Worm (Caenorhabditis elegans): ENCODE results near the gene ZK546.5.
A peak's percentile ranks its signal among the peaks of the same experiment; 100 is the strongest.

ZK546.5 gene

ce11 chrII:4942397-4942796 lies 6.8 kb downstream of the ZK546.5 start:
- TF ChIP-seq attf-4 (tag; optimal IDR thresholded peaks at IDR 0.05): no peak
- no peak for TF ChIP-seq ZK546.5 (tag; optimal IDR thresholded peaks at IDR 0.05)
- TF ChIP-seq mdl-1 (tag; optimal IDR thresholded peaks at IDR 0.05): no peak
- TF ChIP-seq D1046.2 (GFP tag; IDR thresholded peaks at IDR 0.05): peak; percentile 71; the same call in 1 of the 2 replicates
- peak; percentile 25 for TF ChIP-seq nhr-6 (tag; optimal IDR thresholded peaks at IDR 0.05)
- no peak for TF ChIP-seq F37D6.2 (tag; optimal IDR thresholded peaks at IDR 0.05)
- TF ChIP-seq ceh-82 (tag; optimal IDR thresholded peaks at IDR 0.05): no peak
- no peak for TF ChIP-seq nhr-28 (tag; optimal IDR thresholded peaks at IDR 0.05)
- peak in 1 of 2 experiments; percentile 16 for TF ChIP-seq lsy-2 (tag; optimal IDR thresholded peaks at IDR 0.05)
- TF ChIP-seq F10B5.3 (tag; optimal IDR thresholded peaks at IDR 0.05): no peak
- TF ChIP-seq F44E2.7 (GFP tag; IDR thresholded peaks at IDR 0.05): peak; percentile 66; the same call in 1 of the 2 replicates
- no peak for TF ChIP-seq unc-39 (tag; optimal IDR thresholded peaks at IDR 0.05)
- TF ChIP-seq egl-27 (tag; optimal IDR thresholded peaks at IDR 0.05): no peak
- TF ChIP-seq Y105C5A.15 (GFP tag; IDR thresholded peaks at IDR 0.05): 0 out of 2 replicates have a peak, but pooled peaks have one; percentile 10
- peak; percentile 65 for TF ChIP-seq set-16 (GFP tag; IDR thresholded peaks at IDR 0.05)
- TF ChIP-seq daf-12 (tag; optimal IDR thresholded peaks at IDR 0.05): no peak
- TF ChIP-seq mes-2 (tag; optimal IDR thresholded peaks at IDR 0.05; ENCODE audit: poor library complexity, severe bottlenecking): peak; percentile 79
- TF ChIP-seq ceh-20 (GFP tag; IDR thresholded peaks at IDR 0.05): no peak
- TF ChIP-seq egl-43 (GFP tag; IDR thresholded peaks at IDR 0.05): peak; percentile 82
- no peak for TF ChIP-seq unc-62 (GFP tag; optimal IDR thresholded peaks at IDR 0.05 in 1 of 2)
- no peak for TF ChIP-seq unc-62 (tag; optimal IDR thresholded peaks at IDR 0.05)
- no peak for TF ChIP-seq lin-29 (GFP tag; IDR thresholded peaks at IDR 0.05)
- peak; percentile 7 for TF ChIP-seq mxl-3 (GFP tag; optimal IDR thresholded peaks at IDR 0.05)
- peak; percentile 69 for TF ChIP-seq vab-7 (GFP tag; IDR thresholded peaks at IDR 0.05)
- no peak for TF ChIP-seq R02D3.7 (tag; optimal IDR thresholded peaks at IDR 0.05)
- TF ChIP-seq skn-1 (tag; optimal IDR thresholded peaks at IDR 0.05): no peak
- peak; percentile 81 for TF ChIP-seq pha-4 (GFP tag; IDR thresholded peaks at IDR 0.05)
- TF ChIP-seq pha-4 (tag; optimal IDR thresholded peaks at IDR 0.05): no peak
- no peak for TF ChIP-seq lir-3 (tag; optimal IDR thresholded peaks at IDR 0.05)
- TF ChIP-seq gei-8 (GFP tag; optimal IDR thresholded peaks at IDR 0.05): peak; percentile 56
- peak in 1 of 2 experiments; percentile 32 for TF ChIP-seq hif-1 (tag; optimal IDR thresholded peaks at IDR 0.05)
- TF ChIP-seq snpc-4 (tag; optimal IDR thresholded peaks at IDR 0.05): no peak
- peak; percentile 75 for TF ChIP-seq nhr-42 (GFP tag; IDR thresholded peaks at IDR 0.05)
- peak; percentile 38 for TF ChIP-seq nhr-111 (GFP tag; optimal IDR thresholded peaks at IDR 0.05)
- TF ChIP-seq Y5F2A.4 (GFP tag; optimal IDR thresholded peaks at IDR 0.05): peak; percentile 58
- no peak for TF ChIP-seq hlh-11 (tag; optimal IDR thresholded peaks at IDR 0.05)
- no peak for TF ChIP-seq ztf-7 (tag; optimal IDR thresholded peaks at IDR 0.05)
- TF ChIP-seq mxl-2 (GFP tag; conservative IDR thresholded peaks at IDR 0.05): no peak; the same call in 1 of the 2 replicates
- peak; percentile 23 for TF ChIP-seq dve-1 (tag; optimal IDR thresholded peaks at IDR 0.05; ENCODE audit: insufficient read depth)
- peak; percentile 59 for TF ChIP-seq spr-1 (tag; optimal IDR thresholded peaks at IDR 0.05)
- peak; percentile 55 for TF ChIP-seq lin-13 (GFP tag; optimal IDR thresholded peaks at IDR 0.05)
- TF ChIP-seq fkh-10 (GFP tag; optimal IDR thresholded peaks at IDR 0.05): no peak
- TF ChIP-seq ama-1 (optimal IDR thresholded peaks at IDR 0.05): peak; percentile 90
- TF ChIP-seq saeg-2 (GFP tag; IDR thresholded peaks at IDR 0.05): 0 out of 2 replicates have a peak, but pooled peaks have one; percentile 77
- no peak for TF ChIP-seq zfp-2 (tag; optimal IDR thresholded peaks at IDR 0.05)
- TF ChIP-seq nhr-25 (tag; optimal IDR thresholded peaks at IDR 0.05; ENCODE audit: borderline replicate concordance, insufficient read depth): peak; percentile 57
- TF ChIP-seq nhr-11 (tag; optimal IDR thresholded peaks at IDR 0.05): peak; percentile 6
- TF ChIP-seq php-3 (GFP tag; IDR thresholded peaks at IDR 0.05): peak; percentile 43
- TF ChIP-seq snpc-1.2 (GFP tag; IDR thresholded peaks at IDR 0.05): no peak
- peak; percentile 74 for TF ChIP-seq lim-7 (GFP tag; IDR thresholded peaks at IDR 0.05)
- TF ChIP-seq Y48G9A.11 (GFP tag; IDR thresholded peaks at IDR 0.05): peak; percentile 79
- TF ChIP-seq tag-97 (GFP tag; IDR thresholded peaks at IDR 0.05): no peak

Measured in whole organism, L4 larva.